Worm (Caenorhabditis elegans) whole organism, late embryonic: ENCODE results near the gene saps-1.

Source experiments
- F13H6.1 ChIP-seq: sonication (generic microtip); optimal IDR thresholded peaks from 2 replicates; lab custom pipeline; 2016; ENCODE audit warnings: missing genetic modification characterization, missing compliant biosample characterization
- T23F11.4 ChIP-seq: fragments of 200-800 bp; sonication (Bioruptor generic); optimal IDR thresholded peaks from 2 replicates; lab custom pipeline; 2018; ENCODE audit warnings: mild to moderate bottlenecking, missing genetic modification characterization, missing compliant biosample characterization
- ahr-1 ChIP-seq: sonication (generic microtip); optimal IDR thresholded peaks from 2 replicates; lab custom pipeline; 2016; ENCODE audit warnings: missing genetic modification characterization, missing compliant biosample characterization
- ama-1 ChIP-seq: fragments of 150-350 bp; optimal IDR thresholded peaks from 2 replicates; lab custom pipeline; 2014
- ceh-14 ChIP-seq: sonication (generic microtip); optimal IDR thresholded peaks from 2 replicates; lab custom pipeline; 2016; ENCODE audit warnings: missing genotype, missing genetic modification characterization, missing compliant biosample characterization
- ceh-18 ChIP-seq: sonication (generic microtip); optimal IDR thresholded peaks from 2 replicates; lab custom pipeline; 2016; ENCODE audit warnings: missing genetic modification characterization, missing compliant biosample characterization
- ceh-30 ChIP-seq: fragments of 150-350 bp; optimal IDR thresholded peaks from 2 replicates; lab custom pipeline; 2014; ENCODE audit warnings: missing biosample characterization, missing genetic modification characterization
- ceh-31 ChIP-seq: sonication (generic microtip); optimal IDR thresholded peaks from 2 replicates; lab custom pipeline; 2016; ENCODE audit warnings: missing genetic modification characterization, missing compliant biosample characterization
- ceh-45 ChIP-seq: fragments of 200-800 bp; sonication (Bioruptor generic); IDR thresholded peaks from 2 replicates; pipeline ENCODE4 v1.3.6; 2022; ENCODE audit warnings: missing genetic modification reagents, missing genetic modification characterization, missing compliant biosample characterization
- ceh-48 ChIP-seq: sonication (generic microtip); optimal IDR thresholded peaks from 2 replicates; lab custom pipeline; 2016; ENCODE audit warnings: missing genetic modification characterization, inconsistent platforms, missing compliant biosample characterization
- ceh-6 ChIP-seq: fragments of 200-800 bp; sonication (Bioruptor generic); optimal IDR thresholded peaks from 2 replicates; lab custom pipeline; 2018; ENCODE audit warnings: mild to moderate bottlenecking, missing genetic modification characterization, missing compliant biosample characterization
- che-1 ChIP-seq: sonication (generic microtip); optimal IDR thresholded peaks from 2 replicates; lab custom pipeline; 2016; ENCODE audit warnings: mild to moderate bottlenecking, missing genetic modification characterization, missing compliant biosample characterization
- eyg-1 ChIP-seq: sonication (generic microtip); optimal IDR thresholded peaks from 2 replicates; lab custom pipeline; 2016; ENCODE audit warnings: missing genotype, missing genetic modification characterization, missing compliant biosample characterization
- fkh-10 ChIP-seq: fragments of 150-350 bp; optimal IDR thresholded peaks from 2 replicates; lab custom pipeline; 2014; ENCODE audit warnings: missing biosample characterization, missing genetic modification reagents, missing genetic modification characterization
- hlh-30 ChIP-seq: sonication (generic microtip); optimal IDR thresholded peaks from 2 replicates; lab custom pipeline; 2017; ENCODE audit warnings: antibody characterized with exemption, missing genetic modification characterization, missing compliant biosample characterization; ENCODE audit not compliant: insufficient read depth
- hlh-8 ChIP-seq: sonication (generic microtip); optimal IDR thresholded peaks from 2 replicates; lab custom pipeline; 2016; ENCODE audit warnings: missing genotype, missing genetic modification characterization, missing compliant biosample characterization
- nfya-1 ChIP-seq: sonication (generic microtip); optimal IDR thresholded peaks from 2 replicates; lab custom pipeline; 2017; ENCODE audit warnings: missing genetic modification characterization, mild to moderate bottlenecking, missing compliant biosample characterization, antibody characterized with exemption, moderate library complexity
- nhr-232 ChIP-seq: sonication (generic microtip); optimal IDR thresholded peaks from 2 replicates; lab custom pipeline; 2016; ENCODE audit warnings: missing genetic modification characterization, missing compliant biosample characterization
- odd-2 ChIP-seq: sonication (generic microtip); optimal IDR thresholded peaks from 2 replicates; lab custom pipeline; 2017; ENCODE audit warnings: antibody characterized with exemption, mild to moderate bottlenecking, missing genetic modification characterization, missing compliant biosample characterization
- pat-9 ChIP-seq: fragments of 200-800 bp; sonication (Bioruptor generic); optimal IDR thresholded peaks from 2 replicates; lab custom pipeline; 2018; ENCODE audit warnings: mild to moderate bottlenecking, missing genetic modification characterization, moderate library complexity, missing compliant biosample characterization
- pha-2 ChIP-seq: sonication (generic microtip); optimal IDR thresholded peaks from 2 replicates; lab custom pipeline; 2017; ENCODE audit warnings: mild to moderate bottlenecking, missing genetic modification characterization, missing compliant biosample characterization
- pha-4 ChIP-seq: fragments of 150-350 bp; optimal IDR thresholded peaks from 2 replicates; lab custom pipeline; 2018; ENCODE audit warnings: missing biosample characterization, missing genetic modification reagents, missing genetic modification characterization
- rnt-1 ChIP-seq: sonication (generic microtip); optimal IDR thresholded peaks from 2 replicates; lab custom pipeline; 2016; ENCODE audit warnings: missing genetic modification characterization, missing compliant biosample characterization
- sdc-2 ChIP-seq: sonication (generic microtip); optimal IDR thresholded peaks from 2 replicates; lab custom pipeline; 2016; ENCODE audit warnings: missing genotype, missing genetic modification characterization, missing compliant biosample characterization
- sox-4 ChIP-seq: sonication (generic microtip); optimal IDR thresholded peaks from 2 replicates; lab custom pipeline; 2017; ENCODE audit warnings: mild to moderate bottlenecking, missing genetic modification characterization, inconsistent platforms, missing compliant biosample characterization
- syd-9 ChIP-seq: sonication (generic microtip); optimal IDR thresholded peaks from 2 replicates; lab custom pipeline; 2016; ENCODE audit warnings: mild to moderate bottlenecking, missing genetic modification characterization, moderate library complexity, missing compliant biosample characterization
- tbx-7 ChIP-seq: sonication (generic microtip); optimal IDR thresholded peaks from 2 replicates; lab custom pipeline; 2016; ENCODE audit warnings: missing genotype, missing genetic modification characterization, missing compliant biosample characterization
- ttx-3 ChIP-seq: sonication (generic microtip); optimal IDR thresholded peaks from 2 replicates; lab custom pipeline; 2016; ENCODE audit warnings: missing genetic modification reagents, missing genetic modification characterization, missing compliant biosample characterization
- unc-42 ChIP-seq: sonication (generic microtip); optimal IDR thresholded peaks from 2 replicates; lab custom pipeline; 2016; ENCODE audit warnings: missing genotype, missing genetic modification characterization, missing compliant biosample characterization
- unc-55 ChIP-seq: sonication (generic microtip); optimal IDR thresholded peaks from 2 replicates; lab custom pipeline; 2017; ENCODE audit warnings: missing biosample characterization, missing genetic modification reagents, missing genetic modification characterization

saps-1 gene

ce11 chrII:11268822-11269221, 28.7 kb upstream of the saps-1 start, which contains the start of gene cut-1:
Gene cut-1, plus strand, starts transcription at chrII:11269122.
- TF ChIP-seq ceh-45 (GFP tag; lab: Robert Waterston, UW) (no peak), ceh-6 (no peak), ceh-18 (tag; lab: Kevin White, UChicago) (no peak), ttx-3 (tag; lab: Kevin White, UChicago) (no peak)

ce11 chrII:11270829-11271228, 26.7 kb upstream of the saps-1 start:
- TF ChIP-seq hlh-30 (tag; lab: Kevin White, UChicago) (no peak), F13H6.1 (no peak), pha-2 (tag; lab: Kevin White, UChicago) (no peak), hlh-8 (tag; lab: Kevin White, UChicago) (no peak), ceh-30 (tag; lab: Kevin White, UChicago) (no peak), sdc-2 (tag; lab: Kevin White, UChicago) (no peak), pat-9 (tag; lab: Kevin White, UChicago) (no peak), ceh-45 (GFP tag; lab: Robert Waterston, UW) (no peak), ahr-1 (tag; lab: Kevin White, UChicago) (no peak)
- TF ChIP-seq, all 69 proteins: peak for 0

ce11 chrII:11274876-11275275, 22.6 kb upstream of the saps-1 start:
- peak; percentile 59 for TF ChIP-seq unc-55 (GFP tag; lab: Kevin White, UChicago)
- TF ChIP-seq ama-1 (lab: Kevin White, UChicago) = no peak

- TF ChIP-seq pat-9 (tag; lab: Kevin White, UChicago) (no peak), F13H6.1 (no peak), pha-4 (tag; lab: Kevin White, UChicago) (no peak)
These were observed 22.0 kb upstream of the saps-1 start for ce11 chrII:11275484-11275883.

ce11 chrII:11276879-11277278, 20.6 kb upstream of the saps-1 start:
- TF ChIP-seq ceh-14 (tag; lab: Kevin White, UChicago) (no peak), nfya-1 (tag; lab: Kevin White, UChicago) (no peak), ceh-48 (tag; lab: Kevin White, UChicago) (no peak), rnt-1 (tag; lab: Kevin White, UChicago) (no peak), sdc-2 (tag; lab: Kevin White, UChicago) (no peak), tbx-7 (no peak), che-1 (tag; lab: Kevin White, UChicago) (no peak), ahr-1 (tag; lab: Kevin White, UChicago) (no peak), pha-2 (tag; lab: Kevin White, UChicago) (no peak), ttx-3 (tag; lab: Kevin White, UChicago) (no peak), unc-42 (tag; lab: Kevin White, UChicago) (no peak), fkh-10 (no peak), pha-4 (tag; lab: Kevin White, UChicago) (no peak), syd-9 (tag; lab: Kevin White, UChicago) (no peak), odd-2 (tag; lab: Kevin White, UChicago) (no peak), ceh-6 (no peak), nhr-232 (tag; lab: Kevin White, UChicago) (no peak)

ce11 chrII:11279971-11280370, 17.5 kb upstream of the saps-1 start:
- TF ChIP-seq nfya-1 (tag; lab: Kevin White, UChicago) (peak; percentile 93), sox-4 (tag; lab: Kevin White, UChicago) (no peak)

ce11 chrII:11281177-11281576, 16.3 kb upstream of the saps-1 start:
- TF ChIP-seq che-1 (tag; lab: Kevin White, UChicago) (no peak), eyg-1 (tag; lab: Kevin White, UChicago) (no peak), ceh-31 (tag; lab: Kevin White, UChicago) (no peak), T23F11.4 (GFP tag; lab: Kevin White, UChicago) (no peak), hlh-30 (tag; lab: Kevin White, UChicago) (no peak)
